Worm (Caenorhabditis elegans): ENCODE measurements around the gene psme-3.

ce11 chrIII:11524073-11524472 is 43.9 kb upstream of the psme-3 start:
- TF ChIP-seq unc-62 (GFP tag; optimal IDR thresholded peaks at IDR 0.05) (no peak), ztf-11 (tag; optimal IDR thresholded peaks at IDR 0.05) (no peak), unc-120 (tag; optimal IDR thresholded peaks at IDR 0.05; ENCODE audit: poor library complexity, severe bottlenecking) (no peak), elt-3 (tag; optimal IDR thresholded peaks at IDR 0.05) (no peak), nhr-237 (tag; optimal IDR thresholded peaks at IDR 0.05) (no peak), mep-1 (tag; optimal IDR thresholded peaks at IDR 0.05) (no peak), nhr-76 (tag; optimal IDR thresholded peaks at IDR 0.05) (no peak), sem-2 (GFP tag; optimal IDR thresholded peaks at IDR 0.05) (no peak), M03D4.4 (tag; optimal IDR thresholded peaks at IDR 0.05) (no peak), nhr-28 (tag; optimal IDR thresholded peaks at IDR 0.05) (no peak)

All from whole organism, mixed stage, embryonic.